Worm (Caenorhabditis elegans) whole organism, L1 larva: Measurements from ENCODE around the gene Y25C1A.14.

Source experiments
- C16A3.4 ChIP-seq: fragments of 150-350 bp; optimal IDR thresholded peaks from 2 replicates; lab custom pipeline; 2014; ENCODE audit warnings: missing biosample characterization, missing genetic modification characterization
- C34B4.2 ChIP-seq: sonication (generic microtip); optimal IDR thresholded peaks from 2 replicates; lab custom pipeline; 2017; ENCODE audit warnings: mild to moderate bottlenecking, missing genetic modification characterization, missing compliant biosample characterization
- F16B12.6 ChIP-seq: fragments of 150-350 bp; optimal IDR thresholded peaks from 2 replicates; lab custom pipeline; 2014; ENCODE audit warnings: missing biosample characterization, missing genetic modification characterization
- Y116A8C.19 ChIP-seq: sonication (generic microtip); optimal IDR thresholded peaks from 2 replicates; lab custom pipeline; 2016; ENCODE audit warnings: missing compliant biosample characterization, missing genetic modification characterization, borderline replicate concordance
- aha-1 ChIP-seq: fragments of 150-350 bp; optimal IDR thresholded peaks from 2 replicates; lab custom pipeline; 2014; ENCODE audit warnings: missing biosample characterization, missing genetic modification characterization
- alr-1 ChIP-seq: fragments of 200-800 bp; sonication (Bioruptor generic); optimal IDR thresholded peaks from 2 replicates; lab custom pipeline; 2018; ENCODE audit warnings: borderline replicate concordance, mild to moderate bottlenecking, missing genetic modification characterization, missing compliant biosample characterization
- ama-1 ChIP-seq: fragments of 150-350 bp; optimal IDR thresholded peaks from 2 replicates; lab custom pipeline; 2014
- blmp-1 ChIP-seq: fragments of 150-350 bp; optimal IDR thresholded peaks from 2 replicates; lab custom pipeline; 2014; ENCODE audit warnings: missing biosample characterization, missing genetic modification characterization
- ceh-63 ChIP-seq: fragments of 200-800 bp; sonication (Bioruptor generic); optimal IDR thresholded peaks from 2 replicates; lab custom pipeline; 2018; ENCODE audit warnings: mild to moderate bottlenecking, missing genetic modification characterization, missing compliant biosample characterization
- ceh-8 ChIP-seq: fragments of 200-800 bp; sonication (Bioruptor generic); optimal IDR thresholded peaks from 2 replicates; lab custom pipeline; 2018; ENCODE audit warnings: mild to moderate bottlenecking, missing genetic modification characterization, moderate library complexity, missing compliant biosample characterization
- ceh-88 ChIP-seq: fragments of 200-800 bp; sonication (Bioruptor generic); IDR thresholded peaks from 2 replicates; pipeline ENCODE4 v1.3.6; 2022; ENCODE audit warnings: missing genetic modification characterization, missing compliant biosample characterization
- ces-1 ChIP-seq: fragments of 150-350 bp; optimal IDR thresholded peaks from 2 replicates; lab custom pipeline; 2014; ENCODE audit warnings: missing biosample characterization, missing genetic modification reagents, missing genetic modification characterization
- dsc-1 ChIP-seq: sonication (generic microtip); optimal IDR thresholded peaks from 2 replicates; lab custom pipeline; 2016; ENCODE audit warnings: mild to moderate bottlenecking, missing genetic modification characterization, missing compliant biosample characterization
- efl-3 ChIP-seq: fragments of 200-800 bp; sonication (Bioruptor generic); optimal IDR thresholded peaks from 2 replicates; lab custom pipeline; 2018; ENCODE audit warnings: mild to moderate bottlenecking, missing genetic modification characterization, missing compliant biosample characterization
- egl-13 ChIP-seq: sonication (generic microtip); optimal IDR thresholded peaks from 2 replicates; lab custom pipeline; 2016; ENCODE audit warnings: missing genotype, missing genetic modification reagents, missing genetic modification characterization, missing compliant biosample characterization
- elt-3 ChIP-seq, 6 experiments: fragments of 150-350 bp in 1 of 6; sonication (generic microtip); optimal IDR thresholded peaks; 2 replicates each; lab custom pipeline; 2017 to 2018; ENCODE audit warnings: missing biosample characterization in 6 of 6, missing genetic modification characterization in 6 of 6, inconsistent platforms in 1 of 6
- fkh-10 ChIP-seq: sonication (generic microtip); optimal IDR thresholded peaks from 2 replicates; lab custom pipeline; 2017; ENCODE audit warnings: missing biosample characterization, missing genetic modification reagents, missing genetic modification characterization
- fkh-4 ChIP-seq: sonication (generic microtip); optimal IDR thresholded peaks from 2 replicates; lab custom pipeline; 2016; ENCODE audit warnings: missing compliant biosample characterization, missing genetic modification characterization, borderline replicate concordance
- fkh-8 ChIP-seq: sonication (generic microtip); optimal IDR thresholded peaks from 2 replicates; lab custom pipeline; 2016; ENCODE audit warnings: mild to moderate bottlenecking, missing genetic modification characterization, missing compliant biosample characterization
- hlh-17 ChIP-seq: fragments of 200-800 bp; sonication (Bioruptor generic); optimal IDR thresholded peaks from 2 replicates; lab custom pipeline; 2018; ENCODE audit warnings: missing genetic modification characterization, mild to moderate bottlenecking, missing compliant biosample characterization, moderate library complexity, borderline replicate concordance
- hpl-2 ChIP-seq: fragments of 150-350 bp; optimal IDR thresholded peaks from 2 replicates; lab custom pipeline; 2014; ENCODE audit warnings: missing biosample characterization, missing genetic modification reagents, missing genetic modification characterization
- irx-1 ChIP-seq: sonication (generic microtip); optimal IDR thresholded peaks from 2 replicates; lab custom pipeline; 2016; ENCODE audit warnings: missing genetic modification characterization, missing compliant biosample characterization
- jun-1 ChIP-seq: fragments of 150-350 bp; optimal IDR thresholded peaks from 2 replicates; lab custom pipeline; 2014; ENCODE audit warnings: missing biosample characterization, missing genetic modification reagents, missing genetic modification characterization
- lin-15B ChIP-seq: fragments of 150-350 bp; sonication (generic microtip); optimal IDR thresholded peaks from 3 replicates; lab custom pipeline; 2014; ENCODE audit warnings: missing biosample characterization, missing genetic modification characterization
- lin-39 ChIP-seq: fragments of 150-350 bp; optimal IDR thresholded peaks from 2 replicates; lab custom pipeline; 2014; ENCODE audit warnings: missing biosample characterization, missing genetic modification reagents, missing genetic modification characterization
- lir-3 ChIP-seq: sonication (generic microtip); optimal IDR thresholded peaks from 2 replicates; lab custom pipeline; 2016; ENCODE audit warnings: mild to moderate bottlenecking, missing genetic modification characterization, moderate library complexity, missing compliant biosample characterization; ENCODE audit not compliant: poor library complexity
- lsy-2 ChIP-seq, 2 experiments: fragments of 150-350 bp; optimal IDR thresholded peaks; 2 replicates each; lab custom pipeline; 2014; ENCODE audit warnings: missing biosample characterization in 2 of 2, missing genetic modification characterization in 2 of 2
- mab-9 ChIP-seq: fragments of 200-800 bp; sonication (Bioruptor generic); IDR thresholded peaks from 2 replicates; pipeline ENCODE4 v1.3.6; 2022; ENCODE audit warnings: missing genetic modification reagents, missing genetic modification characterization, missing compliant biosample characterization
- mef-2 ChIP-seq: fragments of 150-350 bp; optimal IDR thresholded peaks from 2 replicates; lab custom pipeline; 2014; ENCODE audit warnings: missing biosample characterization, missing genetic modification characterization
- mep-1 ChIP-seq: fragments of 150-350 bp; optimal IDR thresholded peaks from 2 replicates; lab custom pipeline; 2014; ENCODE audit warnings: missing biosample characterization, missing genetic modification characterization
- nhr-19 ChIP-seq: fragments of 200-800 bp; sonication (Bioruptor generic); conservative IDR thresholded peaks from 2 replicates; pipeline ENCODE4 v1.3.6; 2022; ENCODE audit warnings: missing genetic modification characterization, missing compliant biosample characterization
- nhr-47 ChIP-seq: sonication (generic microtip); optimal IDR thresholded peaks from 2 replicates; lab custom pipeline; 2016; ENCODE audit warnings: mild to moderate bottlenecking, missing genetic modification characterization, moderate library complexity, missing compliant biosample characterization
- nhr-71 ChIP-seq: sonication (generic microtip); optimal IDR thresholded peaks from 2 replicates; lab custom pipeline; 2016; ENCODE audit warnings: mild to moderate bottlenecking, missing genetic modification characterization, moderate library complexity, missing compliant biosample characterization
- nhr-85 ChIP-seq: sonication (generic microtip); peaks from one replicate; lab custom pipeline; 2016; ENCODE audit warnings: missing genetic modification characterization, inconsistent platforms, missing compliant biosample characterization
- pag-3 ChIP-seq: sonication (generic microtip); optimal IDR thresholded peaks from 2 replicates; lab custom pipeline; 2017; ENCODE audit warnings: missing genetic modification characterization, mild to moderate bottlenecking, missing compliant biosample characterization, antibody characterized with exemption, borderline replicate concordance; ENCODE audit not compliant: insufficient read depth
- pqm-1 ChIP-seq: sonication (generic microtip); optimal IDR thresholded peaks from 3 replicates; lab custom pipeline; 2017; ENCODE audit warnings: missing biosample characterization, missing genetic modification characterization
- rnt-1 ChIP-seq: sonication (generic microtip); optimal IDR thresholded peaks from 2 replicates; lab custom pipeline; 2016; ENCODE audit warnings: mild to moderate bottlenecking, missing genetic modification characterization, moderate library complexity, missing compliant biosample characterization
- skn-1 ChIP-seq: fragments of 150-350 bp; optimal IDR thresholded peaks from 2 replicates; lab custom pipeline; 2014; ENCODE audit warnings: missing biosample characterization, missing genetic modification characterization
- snpc-4 ChIP-seq: fragments of 150-350 bp; optimal IDR thresholded peaks from 2 replicates; lab custom pipeline; 2014; ENCODE audit warnings: missing biosample characterization, missing genetic modification characterization
- snu-23 ChIP-seq: sonication (generic microtip); optimal IDR thresholded peaks from 2 replicates; lab custom pipeline; 2016; ENCODE audit warnings: missing genetic modification characterization, missing compliant biosample characterization
- sox-4 ChIP-seq: sonication (generic microtip); optimal IDR thresholded peaks from 2 replicates; lab custom pipeline; 2016; ENCODE audit warnings: missing genetic modification characterization, missing compliant biosample characterization
- tbx-2 ChIP-seq: sonication (generic microtip); optimal IDR thresholded peaks from 2 replicates; lab custom pipeline; 2016; ENCODE audit warnings: missing genetic modification characterization, missing compliant biosample characterization
- tlp-1 ChIP-seq: fragments of 150-350 bp; optimal IDR thresholded peaks from 2 replicates; lab custom pipeline; 2014; ENCODE audit warnings: missing biosample characterization, missing genetic modification characterization
- unc-130 ChIP-seq: fragments of 150-350 bp; optimal IDR thresholded peaks from 2 replicates; lab custom pipeline; 2017; ENCODE audit warnings: missing biosample characterization, missing genetic modification characterization, inconsistent platforms
- unc-30 ChIP-seq: sonication (generic microtip); optimal IDR thresholded peaks from 2 replicates; lab custom pipeline; 2017; ENCODE audit warnings: missing biosample characterization, missing genetic modification characterization
- unc-86 ChIP-seq: sonication (generic microtip); optimal IDR thresholded peaks from 2 replicates; lab custom pipeline; 2016; ENCODE audit warnings: missing genetic modification characterization, missing compliant biosample characterization
- xbp-1 ChIP-seq: sonication (generic microtip); optimal IDR thresholded peaks from 2 replicates; lab custom pipeline; 2016; ENCODE audit warnings: missing genetic modification characterization, missing compliant biosample characterization
- zag-1 ChIP-seq: fragments of 150-350 bp; optimal IDR thresholded peaks from 2 replicates; lab custom pipeline; 2014; ENCODE audit warnings: missing biosample characterization, missing genetic modification characterization
- zip-4 ChIP-seq: fragments of 200-800 bp; sonication (Bioruptor generic); optimal IDR thresholded peaks from 2 replicates; lab custom pipeline; 2018; ENCODE audit warnings: mild to moderate bottlenecking, missing genetic modification characterization, moderate library complexity, missing compliant biosample characterization
- ztf-11 ChIP-seq, 2 experiments: sonication (generic microtip); optimal IDR thresholded peaks; 2 replicates each; lab custom pipeline; 2016 to 2017; ENCODE audit warnings: missing genetic modification characterization in 2 of 2, missing biosample characterization in 1 of 2, missing compliant biosample characterization in 1 of 2

Y25C1A.14 gene

ce11 chrII:3054622-3055021 is 42.1 kb downstream of the Y25C1A.14 start (continued):
- no peak for TF ChIP-seq pag-3 (tag; lab: Kevin White, UChicago)
- TF ChIP-seq tlp-1 (tag; lab: Kevin White, UChicago): no peak
- TF ChIP-seq lin-39 (tag; lab: Kevin White, UChicago): no peak
- TF ChIP-seq ztf-11 (tag; optimal IDR thresholded peaks at IDR 0.05; lab: Kevin White, UChicago): peak in 1 of 2 experiments; percentile 6
- TF ChIP-seq nhr-19 (GFP tag; lab: Robert Waterston, UW): no peak
- TF ChIP-seq nhr-47: peak; percentile 47
- TF ChIP-seq snu-23 (GFP tag; lab: Kevin White, UChicago): peak; percentile 55
- no peak for TF ChIP-seq lin-15B
- no peak for TF ChIP-seq F16B12.6 (tag; lab: Kevin White, UChicago)
- TF ChIP-seq unc-86: no peak
- TF ChIP-seq ama-1 (lab: Kevin White, UChicago): no peak
- TF ChIP-seq alr-1 (tag; lab: Kevin White, UChicago): no peak
- TF ChIP-seq C16A3.4: no peak
- TF ChIP-seq hlh-17 (GFP tag; lab: Kevin White, UChicago): no peak
- no peak for TF ChIP-seq mef-2 (tag; lab: Kevin White, UChicago)
- no peak for TF ChIP-seq unc-130 (tag; lab: Kevin White, UChicago)
- no peak for TF ChIP-seq irx-1
- no peak for TF ChIP-seq ceh-63 (GFP tag; lab: Kevin White, UChicago)
- TF ChIP-seq C34B4.2 (tag; lab: Kevin White, UChicago): no peak
- no peak for TF ChIP-seq blmp-1
- peak; percentile 38 for TF ChIP-seq tbx-2 (tag; lab: Kevin White, UChicago)
- no peak for TF ChIP-seq jun-1
- no peak for TF ChIP-seq mab-9
- no peak for TF ChIP-seq snpc-4
- no peak for TF ChIP-seq elt-3 (tag; optimal IDR thresholded peaks at IDR 0.05; lab: Kevin White, UChicago)
- TF ChIP-seq zip-4 (GFP tag; lab: Kevin White, UChicago): no peak
- no peak for TF ChIP-seq xbp-1
- TF ChIP-seq Y116A8C.19 (tag; lab: Kevin White, UChicago): no peak
- peak; percentile 35 for TF ChIP-seq rnt-1
- TF ChIP-seq fkh-10 (GFP tag; lab: Kevin White, UChicago): no peak
- TF ChIP-seq unc-30 (tag; lab: Kevin White, UChicago): no peak
- TF ChIP-seq nhr-85 (tag; lab: Kevin White, UChicago): no peak
- no peak for TF ChIP-seq fkh-4 (tag; lab: Kevin White, UChicago)
- TF ChIP-seq ceh-88: no peak
- TF ChIP-seq dsc-1 (tag; lab: Kevin White, UChicago): peak; percentile 12
- TF ChIP-seq zag-1 (tag; lab: Kevin White, UChicago): no peak
- TF ChIP-seq egl-13: no peak
- no peak for TF ChIP-seq sox-4 (tag; lab: Kevin White, UChicago)
- no peak for TF ChIP-seq pqm-1
- TF ChIP-seq lir-3 (tag; lab: Kevin White, UChicago): no peak
- no peak for TF ChIP-seq efl-3
- no peak for TF ChIP-seq hpl-2 (GFP tag; lab: Kevin White, UChicago)
- peak; percentile 36 for TF ChIP-seq nhr-71 (tag; lab: Kevin White, UChicago)
- TF ChIP-seq aha-1 (tag; lab: Kevin White, UChicago): no peak
- no peak for TF ChIP-seq skn-1 (tag; lab: Kevin White, UChicago)
- no peak for TF ChIP-seq ceh-8 (GFP tag; lab: Kevin White, UChicago)
- TF ChIP-seq mep-1 (tag; lab: Kevin White, UChicago): no peak
- peak; percentile 30 for TF ChIP-seq fkh-8 (tag; lab: Kevin White, UChicago)
- TF ChIP-seq ces-1 (GFP tag; lab: Kevin White, UChicago): no peak
- TF ChIP-seq lsy-2 (tag; optimal IDR thresholded peaks at IDR 0.05; lab: Kevin White, UChicago): no peak
- TF ChIP-seq, all 84 proteins: peak for 16
